Worm (Caenorhabditis elegans) whole organism, L3 larva: ENCODE data around the gene col-91.
A peak's percentile ranks its signal among the peaks of the same experiment; 100 is the strongest.

Experiments
- R02D3.7 ChIP-seq: fragments of 150-350 bp; optimal IDR thresholded peaks from 2 replicates; lab custom pipeline; 2014; ENCODE audit warnings: missing biosample characterization, missing genetic modification characterization
- aly-2 ChIP-seq: fragments of 150-350 bp; optimal IDR thresholded peaks from 2 replicates; lab custom pipeline; 2014; ENCODE audit warnings: missing biosample characterization, missing genetic modification characterization
- ama-1 ChIP-seq: fragments of 150-350 bp; optimal IDR thresholded peaks from 2 replicates; lab custom pipeline; 2018
- ceh-16 ChIP-seq: sonication (generic microtip); optimal IDR thresholded peaks from 2 replicates; lab custom pipeline; 2017; ENCODE audit warnings: missing biosample characterization, missing genetic modification characterization
- ceh-28 ChIP-seq: fragments of 150-350 bp; optimal IDR thresholded peaks from 2 replicates; lab custom pipeline; 2014; ENCODE audit warnings: missing biosample characterization, missing genetic modification reagents, missing genetic modification characterization
- ceh-9 ChIP-seq: sonication (generic microtip); optimal IDR thresholded peaks from 2 replicates; lab custom pipeline; 2018; ENCODE audit warnings: missing biosample characterization, missing genetic modification characterization
- elt-1 ChIP-seq: fragments of 150-350 bp; optimal IDR thresholded peaks from 2 replicates; lab custom pipeline; 2014; ENCODE audit warnings: missing biosample characterization, missing genetic modification characterization
- elt-2 ChIP-seq: sonication (generic microtip); optimal IDR thresholded peaks from 2 replicates; lab custom pipeline; 2016; ENCODE audit warnings: missing genetic modification reagents, mild to moderate bottlenecking, missing genetic modification characterization, missing compliant biosample characterization
- elt-3 ChIP-seq, 3 experiments: fragments of 150-350 bp in 1 of 3; sonication (generic microtip) in 2 of 3; optimal IDR thresholded peaks; 2 replicates in 2 of 3; 4 replicates in 1 of 3; lab custom pipeline; 2014 to 2017; ENCODE audit warnings: missing biosample characterization in 3 of 3, missing genetic modification characterization in 3 of 3
- fkh-2 ChIP-seq: fragments of 150-350 bp; optimal IDR thresholded peaks from 2 replicates; lab custom pipeline; 2014; ENCODE audit warnings: missing biosample characterization, missing genetic modification reagents, missing genetic modification characterization
- fos-1 ChIP-seq: fragments of 150-350 bp; optimal IDR thresholded peaks from 2 replicates; lab custom pipeline; 2014; ENCODE audit warnings: missing biosample characterization, missing genetic modification characterization
- hmg-11 ChIP-seq: sonication (generic microtip); optimal IDR thresholded peaks from 2 replicates; lab custom pipeline; 2016; ENCODE audit warnings: missing genetic modification characterization, missing compliant biosample characterization
- jun-1 ChIP-seq: fragments of 150-350 bp; optimal IDR thresholded peaks from 2 replicates; lab custom pipeline; 2014; ENCODE audit warnings: missing biosample characterization, missing genetic modification reagents, missing genetic modification characterization
- lin-15B ChIP-seq: fragments of 150-350 bp; optimal IDR thresholded peaks from 2 replicates; lab custom pipeline; 2014; ENCODE audit warnings: missing biosample characterization, missing genetic modification characterization
- lin-39 ChIP-seq: fragments of 150-350 bp; optimal IDR thresholded peaks from 2 replicates; lab custom pipeline; 2018; ENCODE audit warnings: missing biosample characterization, missing genetic modification reagents, missing genetic modification characterization
- lsy-12 ChIP-seq: sonication (generic microtip); optimal IDR thresholded peaks from 2 replicates; lab custom pipeline; 2016; ENCODE audit warnings: mild to moderate bottlenecking, missing genetic modification characterization, missing compliant biosample characterization
- nfya-1 ChIP-seq: sonication (generic microtip); optimal IDR thresholded peaks from 2 replicates; lab custom pipeline; 2017; ENCODE audit warnings: missing genetic modification characterization, mild to moderate bottlenecking, missing compliant biosample characterization, antibody characterized with exemption, moderate library complexity; ENCODE audit not compliant: insufficient read depth
- nhr-11 ChIP-seq: fragments of 150-350 bp; optimal IDR thresholded peaks from 2 replicates; lab custom pipeline; 2014; ENCODE audit warnings: missing biosample characterization, missing genetic modification characterization
- nhr-23 ChIP-seq: fragments of 150-350 bp; optimal IDR thresholded peaks from 2 replicates; lab custom pipeline; 2014; ENCODE audit warnings: missing biosample characterization, missing genetic modification reagents, missing genetic modification characterization
- nhr-25 ChIP-seq: sonication (generic microtip); optimal IDR thresholded peaks from 2 replicates; lab custom pipeline; 2017; ENCODE audit warnings: missing biosample characterization, missing genetic modification characterization
- nhr-28 ChIP-seq: fragments of 150-350 bp; optimal IDR thresholded peaks from 2 replicates; lab custom pipeline; 2014; ENCODE audit warnings: missing biosample characterization, missing genetic modification characterization
- nhr-43 ChIP-seq: sonication (generic microtip); optimal IDR thresholded peaks from 2 replicates; lab custom pipeline; 2016; ENCODE audit warnings: mild to moderate bottlenecking, missing genetic modification characterization, missing compliant biosample characterization; ENCODE audit not compliant: poor library complexity, severe bottlenecking
- nhr-67 ChIP-seq: fragments of 150-350 bp; optimal IDR thresholded peaks from 2 replicates; lab custom pipeline; 2014; ENCODE audit warnings: missing biosample characterization, missing genetic modification characterization
- nhr-77 ChIP-seq: fragments of 150-350 bp; optimal IDR thresholded peaks from 2 replicates; lab custom pipeline; 2014; ENCODE audit warnings: missing biosample characterization, missing genetic modification characterization
- pha-4 ChIP-seq: fragments of 150-350 bp; optimal IDR thresholded peaks from 2 replicates; lab custom pipeline; 2014; ENCODE audit warnings: missing biosample characterization, missing genetic modification reagents, missing genetic modification characterization
- pqm-1 ChIP-seq: fragments of 150-350 bp; optimal IDR thresholded peaks from 2 replicates; lab custom pipeline; 2017; ENCODE audit warnings: missing biosample characterization, missing genetic modification characterization, inconsistent platforms
- snpc-4 ChIP-seq: fragments of 150-350 bp; optimal IDR thresholded peaks from 2 replicates; lab custom pipeline; 2014; ENCODE audit warnings: missing biosample characterization, missing genetic modification characterization

The col-91 gene

DNA sequence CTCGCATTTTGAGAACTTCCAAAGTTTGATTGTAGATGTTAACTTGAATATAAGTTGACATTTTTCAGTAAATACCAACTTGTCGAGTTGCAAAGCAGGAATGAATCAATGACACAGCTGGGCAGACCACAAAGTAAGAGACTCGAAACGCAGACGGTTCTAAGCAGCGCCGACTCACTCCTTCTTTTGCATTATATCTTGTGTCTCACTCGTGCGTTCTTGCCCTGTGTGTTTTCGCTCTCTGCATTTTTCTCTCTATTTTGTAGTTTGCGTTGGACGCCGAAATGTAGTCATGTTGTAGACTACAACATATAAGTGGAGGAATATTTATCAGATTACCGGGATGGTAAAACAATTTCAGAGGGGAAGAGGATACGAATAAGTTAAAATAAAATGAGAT lies 20.7 kb downstream of the col-91 start, which contains the start of gene C02F5.12:
Gene C02F5.12 (minus strand): TSS at position 221 of the 400 bp plus-strand sequence.
- TF ChIP-seq elt-2 (tag; lab: Kevin White, UChicago) = peak; percentile 43
- TF ChIP-seq nhr-77 (tag; lab: Kevin White, UChicago) = no peak
- peak; percentile 17 for TF ChIP-seq nhr-23 (tag; lab: Kevin White, UChicago)
- no peak for TF ChIP-seq nhr-28 (tag; lab: Kevin White, UChicago)
- no peak for TF ChIP-seq ceh-9
- TF ChIP-seq pqm-1 (tag; lab: Kevin White, UChicago) = peak; percentile 22
- peak; percentile 80 for TF ChIP-seq ama-1 (lab: Kevin White, UChicago)
- TF ChIP-seq pha-4 = peak; percentile 72
- TF ChIP-seq nhr-25 = peak; percentile 26
- TF ChIP-seq nfya-1 (tag; lab: Kevin White, UChicago) = peak; percentile 59
- peak; percentile 24 for TF ChIP-seq hmg-11
- peak; percentile 4 for TF ChIP-seq lsy-12 (tag; lab: Kevin White, UChicago)

DNA sequence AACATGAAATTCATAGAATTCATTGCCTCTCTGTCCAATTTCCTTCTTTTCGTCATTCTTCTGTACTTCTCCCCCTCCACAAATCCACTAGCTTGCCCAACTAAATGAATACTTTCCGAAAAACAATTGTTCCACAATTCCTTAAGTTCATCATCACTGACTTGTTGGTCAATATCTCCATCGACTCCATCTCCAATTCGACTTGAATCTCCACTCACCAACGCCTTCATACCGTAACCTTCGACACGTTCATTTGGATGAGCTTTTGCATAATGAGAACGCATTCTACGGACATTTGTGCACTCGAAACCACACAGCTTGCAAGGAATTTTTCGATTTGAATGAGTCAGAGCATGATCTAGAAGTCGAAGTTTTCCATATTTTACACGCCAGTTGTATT lies 22.5 kb downstream of the col-91 start:
- TF ChIP-seq elt-2 (tag; lab: Kevin White, UChicago) (no peak), aly-2 (no peak), nhr-11 (tag; lab: Kevin White, UChicago) (no peak), ama-1 (lab: Kevin White, UChicago) (no peak), lsy-12 (tag; lab: Kevin White, UChicago) (no peak), elt-3 (tag; optimal IDR thresholded peaks at IDR 0.05; lab: Kevin White, UChicago) (no peak), nhr-43 (tag; lab: Kevin White, UChicago) (no peak), jun-1 (tag; lab: Kevin White, UChicago) (no peak), lin-15B (tag; lab: Kevin White, UChicago) (no peak), lin-39 (tag; lab: Kevin White, UChicago) (no peak), nhr-25 (no peak)

DNA sequence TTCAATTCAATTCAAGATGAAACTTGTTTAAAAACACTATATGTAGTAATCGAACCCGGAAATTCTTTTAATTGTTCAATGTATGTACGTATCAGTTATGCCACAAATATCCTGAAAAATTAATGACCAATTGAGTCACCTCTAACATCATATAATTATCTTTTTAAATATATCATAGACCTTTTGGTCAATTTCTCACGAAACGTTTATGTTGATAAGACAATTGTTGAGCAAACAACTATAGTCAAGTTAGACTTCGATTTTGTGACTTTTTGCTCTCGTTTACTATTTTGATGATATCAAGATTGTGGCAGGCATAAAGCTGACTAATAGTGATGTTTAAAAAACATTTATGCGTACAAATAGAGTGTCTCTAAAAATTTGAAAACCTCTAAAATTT lies 23.2 kb downstream of the col-91 start:
- TF ChIP-seq nhr-23 (tag; lab: Kevin White, UChicago) = no peak
- TF ChIP-seq fkh-2 = no peak
- TF ChIP-seq elt-2 (tag; lab: Kevin White, UChicago) = peak; percentile 57
- no peak for TF ChIP-seq nhr-43 (tag; lab: Kevin White, UChicago)
- no peak for TF ChIP-seq nhr-11 (tag; lab: Kevin White, UChicago)
- no peak for TF ChIP-seq jun-1 (tag; lab: Kevin White, UChicago)
- no peak for TF ChIP-seq nhr-25
- TF ChIP-seq elt-3 (tag; optimal IDR thresholded peaks at IDR 0.05; lab: Kevin White, UChicago) = no peak
- no peak for TF ChIP-seq fos-1 (tag; lab: Kevin White, UChicago)
- no peak for TF ChIP-seq nhr-28 (tag; lab: Kevin White, UChicago)
- peak; percentile 83 for TF ChIP-seq pqm-1 (tag; lab: Kevin White, UChicago)
- TF ChIP-seq R02D3.7 (tag; lab: Kevin White, UChicago) = no peak

DNA sequence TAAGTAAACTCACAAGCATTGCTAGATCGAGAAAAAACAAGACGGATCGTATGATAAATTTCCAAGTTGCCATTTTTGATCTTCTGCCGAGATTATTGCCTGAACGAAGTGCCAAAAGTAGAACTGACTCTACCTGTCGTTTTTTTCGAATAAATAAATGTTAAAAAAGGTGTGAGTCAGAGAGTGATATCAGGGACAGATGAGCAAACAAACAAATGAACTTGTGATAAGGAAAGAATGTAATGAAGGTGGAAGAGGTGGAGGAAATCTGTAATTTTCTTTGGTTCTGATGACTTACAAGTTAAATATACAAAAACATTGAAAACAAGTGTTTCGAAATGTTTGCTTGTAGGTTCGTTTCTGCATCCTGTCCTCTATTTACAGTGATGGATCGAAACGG lies 24.1 kb downstream of the col-91 start, which contains the start of gene tsp-1:
Gene tsp-1 (minus strand): TSS at position 99 of the 400 bp plus-strand sequence.
- TF ChIP-seq pqm-1 (tag; lab: Kevin White, UChicago) (peak; percentile 39), pha-4 (peak; percentile 21), nfya-1 (tag; lab: Kevin White, UChicago) (no peak), elt-2 (tag; lab: Kevin White, UChicago) (peak; percentile 35), nhr-28 (tag; lab: Kevin White, UChicago) (no peak), snpc-4 (tag; lab: Kevin White, UChicago) (no peak), ceh-28 (no peak), hmg-11 (no peak)

DNA sequence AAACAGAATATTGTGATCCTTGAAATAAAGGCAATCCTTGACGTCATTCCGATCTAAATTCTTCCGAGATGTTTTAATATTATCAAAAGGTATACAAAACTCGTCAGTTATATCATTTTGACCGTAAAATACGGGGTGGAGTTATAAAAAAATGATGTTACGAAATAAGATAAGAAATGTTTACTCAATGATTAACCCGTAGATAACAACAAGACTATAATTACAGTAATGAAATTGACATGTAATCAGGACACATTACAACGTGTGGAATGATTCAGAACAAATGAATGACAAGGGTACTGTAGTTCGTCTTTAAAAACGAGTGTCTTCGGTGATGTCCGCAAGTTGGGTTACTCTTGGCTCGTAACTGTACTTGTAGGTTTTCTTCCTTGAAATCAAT lies 25.6 kb downstream of the col-91 start, which contains the start of gene tsp-2:
Gene tsp-2 (minus strand): TSS at position 109 of the 400 bp plus-strand sequence.
- TF ChIP-seq ceh-16 = no peak
- no peak for TF ChIP-seq fos-1 (tag; lab: Kevin White, UChicago)
- peak; percentile 49 for TF ChIP-seq jun-1 (tag; lab: Kevin White, UChicago)
- TF ChIP-seq elt-2 (tag; lab: Kevin White, UChicago) = peak; percentile 86
- TF ChIP-seq nhr-67 = no peak
- TF ChIP-seq pha-4 = peak; percentile 69
- TF ChIP-seq pqm-1 (tag; lab: Kevin White, UChicago) = peak; percentile 86
- TF ChIP-seq, all 47 proteins: peak for 4

DNA sequence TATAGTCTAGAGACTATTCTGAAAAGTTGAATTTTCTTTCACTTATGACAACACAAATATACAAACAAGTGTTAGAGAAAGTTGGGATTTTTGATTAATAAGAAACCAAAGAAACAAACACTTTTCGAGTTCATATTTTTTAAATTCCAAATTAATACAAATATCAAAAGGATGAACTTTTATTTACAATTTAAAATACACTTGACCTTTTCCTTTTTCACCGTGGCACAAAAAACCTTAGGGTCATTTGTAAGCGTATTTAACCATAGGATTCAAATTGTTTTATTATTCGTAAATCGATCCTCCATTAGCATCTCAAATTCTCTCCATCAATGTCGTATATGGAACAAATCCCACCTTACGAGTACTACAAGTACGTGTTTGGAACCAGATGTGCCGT lies 27.6 kb downstream of the col-91 start, which contains the start of gene C02F5.5:
Gene C02F5.5 (plus strand): TSS at position 301 of the 400 bp plus-strand sequence.
- TF ChIP-seq elt-1 (no peak), jun-1 (tag; lab: Kevin White, UChicago) (no peak), nhr-43 (tag; lab: Kevin White, UChicago) (no peak), lin-39 (tag; lab: Kevin White, UChicago) (no peak), nhr-23 (tag; lab: Kevin White, UChicago) (no peak)
